Worm (Caenorhabditis elegans) whole organism, midembryonic: ENCODE measurements around the gene Y55B1AR.2.

Experiments
- T22C8.4 ChIP-seq: fragments of 200-800 bp; sonication (Bioruptor generic); IDR thresholded peaks from 2 replicates; pipeline ENCODE4 v1.3.6; 2022; ENCODE audit warnings: missing genetic modification characterization, missing compliant biosample characterization
- flt-1 ChIP-seq: fragments of 200-800 bp; sonication (Bioruptor generic); IDR thresholded peaks from 2 replicates; pipeline ENCODE4 v1.3.6; 2022; ENCODE audit warnings: missing genetic modification characterization, missing compliant biosample characterization
- klf-2 ChIP-seq: fragments of 200-800 bp; sonication (Bioruptor generic); conservative IDR thresholded peaks from 2 replicates; pipeline ENCODE4 v1.3.6; 2022; ENCODE audit warnings: missing genetic modification reagents, missing genetic modification characterization, missing compliant biosample characterization
- ztf-23 ChIP-seq: fragments of 200-800 bp; sonication (Bioruptor generic); IDR thresholded peaks from 2 replicates; pipeline ENCODE4 v1.3.6; 2022; ENCODE audit warnings: missing genetic modification reagents, missing genetic modification characterization, missing compliant biosample characterization
- ztf-29 ChIP-seq: fragments of 200-800 bp; sonication (Bioruptor generic); IDR thresholded peaks from 2 replicates; pipeline ENCODE4 v1.3.6; 2022; ENCODE audit warnings: missing genetic modification reagents, missing genetic modification characterization, missing compliant biosample characterization

ce11 chrIII:555650-556049, 42.9 kb downstream of the Y55B1AR.2 start, which contains the start of gene B0353.1:
- TF ChIP-seq klf-2 (GFP tag; lab: Robert Waterston, UW) (no peak), ztf-23 (no peak), ztf-29 (GFP tag; lab: Robert Waterston, UW) (no peak), T22C8.4 (GFP tag; lab: Robert Waterston, UW) (no peak), flt-1 (GFP tag; lab: Robert Waterston, UW) (no peak)
